Worm (Caenorhabditis elegans) whole organism, L1 larva: ENCODE results near the gene T04F3.5.

Experiments used
- C04F5.9 ChIP-seq: sonication (generic microtip); optimal IDR thresholded peaks from 2 replicates; lab custom pipeline; 2016; ENCODE audit warnings: missing genetic modification characterization, missing compliant biosample characterization
- C16A3.4 ChIP-seq: fragments of 150-350 bp; optimal IDR thresholded peaks from 2 replicates; lab custom pipeline; 2014; ENCODE audit warnings: missing biosample characterization, missing genetic modification characterization
- C34B4.2 ChIP-seq: sonication (generic microtip); optimal IDR thresholded peaks from 2 replicates; lab custom pipeline; 2017; ENCODE audit warnings: mild to moderate bottlenecking, missing genetic modification characterization, missing compliant biosample characterization
- Y116A8C.19 ChIP-seq: sonication (generic microtip); optimal IDR thresholded peaks from 2 replicates; lab custom pipeline; 2016; ENCODE audit warnings: missing compliant biosample characterization, missing genetic modification characterization, borderline replicate concordance
- aha-1 ChIP-seq: fragments of 150-350 bp; optimal IDR thresholded peaks from 2 replicates; lab custom pipeline; 2014; ENCODE audit warnings: missing biosample characterization, missing genetic modification characterization
- aly-2 ChIP-seq: fragments of 150-350 bp; optimal IDR thresholded peaks from 2 replicates; lab custom pipeline; 2014; ENCODE audit warnings: missing biosample characterization, missing genetic modification characterization
- ama-1 ChIP-seq: fragments of 150-350 bp; optimal IDR thresholded peaks from 2 replicates; lab custom pipeline; 2014
- blmp-1 ChIP-seq: fragments of 150-350 bp; optimal IDR thresholded peaks from 2 replicates; lab custom pipeline; 2014; ENCODE audit warnings: missing biosample characterization, missing genetic modification characterization
- ceh-63 ChIP-seq: fragments of 200-800 bp; sonication (Bioruptor generic); optimal IDR thresholded peaks from 2 replicates; lab custom pipeline; 2018; ENCODE audit warnings: mild to moderate bottlenecking, missing genetic modification characterization, missing compliant biosample characterization
- ceh-88 ChIP-seq: fragments of 200-800 bp; sonication (Bioruptor generic); IDR thresholded peaks from 2 replicates; pipeline ENCODE4 v1.3.6; 2022; ENCODE audit warnings: missing genetic modification characterization, missing compliant biosample characterization
- efl-1 ChIP-seq, 4 experiments: fragments of 150-350 bp; optimal IDR thresholded peaks in 3 of 4; peaks in 1 of 4; 1 replicate in 1 of 4; 2 replicates in 3 of 4; lab custom pipeline; 2014; ENCODE audit warnings: missing biosample characterization in 2 of 4, missing genetic modification characterization in 2 of 4, missing genetic modification reagents in 2 of 4
- egl-27 ChIP-seq, 2 experiments: fragments of 150-350 bp in 1 of 2; sonication (generic microtip); optimal IDR thresholded peaks; 3 replicates each; lab custom pipeline; 2017 to 2018; ENCODE audit warnings: missing biosample characterization in 2 of 2, missing genetic modification characterization in 2 of 2, missing genetic modification reagents in 2 of 2
- elt-3 ChIP-seq, 6 experiments: fragments of 150-350 bp in 1 of 6; sonication (generic microtip); optimal IDR thresholded peaks; 2 replicates each; lab custom pipeline; 2017 to 2018; ENCODE audit warnings: missing biosample characterization in 6 of 6, missing genetic modification characterization in 6 of 6, inconsistent platforms in 1 of 6
- ets-5 ChIP-seq: fragments of 200-800 bp; sonication (Bioruptor generic); IDR thresholded peaks from 2 replicates; pipeline ENCODE4 v1.3.6; 2022; ENCODE audit warnings: missing genetic modification characterization, missing compliant biosample characterization
- fkh-10 ChIP-seq: sonication (generic microtip); optimal IDR thresholded peaks from 2 replicates; lab custom pipeline; 2017; ENCODE audit warnings: missing biosample characterization, missing genetic modification reagents, missing genetic modification characterization
- fkh-8 ChIP-seq: sonication (generic microtip); optimal IDR thresholded peaks from 2 replicates; lab custom pipeline; 2016; ENCODE audit warnings: mild to moderate bottlenecking, missing genetic modification characterization, missing compliant biosample characterization
- fos-1 ChIP-seq: fragments of 150-350 bp; optimal IDR thresholded peaks from 2 replicates; lab custom pipeline; 2014; ENCODE audit warnings: missing biosample characterization, missing genetic modification characterization
- hlh-4 ChIP-seq: sonication (generic microtip); optimal IDR thresholded peaks from 2 replicates; lab custom pipeline; 2016; ENCODE audit warnings: mild to moderate bottlenecking, missing genetic modification characterization, missing compliant biosample characterization
- hpl-2 ChIP-seq: fragments of 150-350 bp; optimal IDR thresholded peaks from 2 replicates; lab custom pipeline; 2014; ENCODE audit warnings: missing biosample characterization, missing genetic modification reagents, missing genetic modification characterization
- isw-1 ChIP-seq: fragments of 200-800 bp; sonication (Bioruptor generic); IDR thresholded peaks from 2 replicates; pipeline ENCODE4 v1.3.6; 2022; ENCODE audit warnings: missing genetic modification characterization, missing compliant biosample characterization
- lin-13 ChIP-seq: fragments of 150-350 bp; optimal IDR thresholded peaks from 2 replicates; lab custom pipeline; 2014; ENCODE audit warnings: missing biosample characterization, missing genetic modification reagents, missing genetic modification characterization
- lin-14 ChIP-seq: fragments of 200-800 bp; sonication (Bioruptor generic); optimal IDR thresholded peaks from 2 replicates; lab custom pipeline; 2018; ENCODE audit warnings: mild to moderate bottlenecking, missing genetic modification characterization, moderate library complexity, missing compliant biosample characterization
- lin-15B ChIP-seq: fragments of 150-350 bp; sonication (generic microtip); optimal IDR thresholded peaks from 3 replicates; lab custom pipeline; 2014; ENCODE audit warnings: missing biosample characterization, missing genetic modification characterization
- lin-35 ChIP-seq, 2 experiments: fragments of 150-350 bp; optimal IDR thresholded peaks; 2 replicates each; lab custom pipeline; 2014; ENCODE audit warnings: missing biosample characterization in 2 of 2, missing genetic modification characterization in 2 of 2, missing genetic modification reagents in 2 of 2
- lin-39 ChIP-seq: fragments of 150-350 bp; optimal IDR thresholded peaks from 2 replicates; lab custom pipeline; 2014; ENCODE audit warnings: missing biosample characterization, missing genetic modification reagents, missing genetic modification characterization
- lir-3 ChIP-seq: sonication (generic microtip); optimal IDR thresholded peaks from 2 replicates; lab custom pipeline; 2016; ENCODE audit warnings: mild to moderate bottlenecking, missing genetic modification characterization, moderate library complexity, missing compliant biosample characterization; ENCODE audit not compliant: poor library complexity
- mab-9 ChIP-seq: fragments of 200-800 bp; sonication (Bioruptor generic); IDR thresholded peaks from 2 replicates; pipeline ENCODE4 v1.3.6; 2022; ENCODE audit warnings: missing genetic modification reagents, missing genetic modification characterization, missing compliant biosample characterization
- mdl-1 ChIP-seq, 2 experiments: fragments of 150-350 bp; optimal IDR thresholded peaks; 2 replicates each; lab custom pipeline; 2014 to 2017; ENCODE audit warnings: missing biosample characterization in 2 of 2, missing genetic modification characterization in 2 of 2, inconsistent platforms in 1 of 2
- mef-2 ChIP-seq: fragments of 150-350 bp; optimal IDR thresholded peaks from 2 replicates; lab custom pipeline; 2014; ENCODE audit warnings: missing biosample characterization, missing genetic modification characterization
- nhr-20 ChIP-seq: sonication (generic microtip); optimal IDR thresholded peaks from 2 replicates; lab custom pipeline; 2016; ENCODE audit warnings: mild to moderate bottlenecking, missing genetic modification characterization, missing compliant biosample characterization
- nhr-28 ChIP-seq: fragments of 150-350 bp; optimal IDR thresholded peaks from 2 replicates; lab custom pipeline; 2014; ENCODE audit warnings: missing biosample characterization, missing genetic modification characterization
- nhr-85 ChIP-seq: sonication (generic microtip); peaks from one replicate; lab custom pipeline; 2016; ENCODE audit warnings: missing genetic modification characterization, inconsistent platforms, missing compliant biosample characterization
- rnt-1 ChIP-seq: sonication (generic microtip); optimal IDR thresholded peaks from 2 replicates; lab custom pipeline; 2016; ENCODE audit warnings: mild to moderate bottlenecking, missing genetic modification characterization, moderate library complexity, missing compliant biosample characterization
- snpc-4 ChIP-seq: fragments of 150-350 bp; optimal IDR thresholded peaks from 2 replicates; lab custom pipeline; 2014; ENCODE audit warnings: missing biosample characterization, missing genetic modification characterization
- sox-4 ChIP-seq: sonication (generic microtip); optimal IDR thresholded peaks from 2 replicates; lab custom pipeline; 2016; ENCODE audit warnings: missing genetic modification characterization, missing compliant biosample characterization
- sptf-1 ChIP-seq: fragments of 150-350 bp; optimal IDR thresholded peaks from 2 replicates; lab custom pipeline; 2014; ENCODE audit warnings: missing biosample characterization, missing genetic modification characterization
- tbx-2 ChIP-seq: sonication (generic microtip); optimal IDR thresholded peaks from 2 replicates; lab custom pipeline; 2016; ENCODE audit warnings: missing genetic modification characterization, missing compliant biosample characterization
- tlp-1 ChIP-seq: fragments of 150-350 bp; optimal IDR thresholded peaks from 2 replicates; lab custom pipeline; 2014; ENCODE audit warnings: missing biosample characterization, missing genetic modification characterization
- unc-130 ChIP-seq: fragments of 150-350 bp; optimal IDR thresholded peaks from 2 replicates; lab custom pipeline; 2017; ENCODE audit warnings: missing biosample characterization, missing genetic modification characterization, inconsistent platforms
- unc-62 ChIP-seq: fragments of 150-350 bp; optimal IDR thresholded peaks from 2 replicates; lab custom pipeline; 2014; ENCODE audit warnings: missing biosample characterization, missing genetic modification reagents, missing genetic modification characterization
- unc-86 ChIP-seq: sonication (generic microtip); optimal IDR thresholded peaks from 2 replicates; lab custom pipeline; 2016; ENCODE audit warnings: missing genetic modification characterization, missing compliant biosample characterization
- vab-15 ChIP-seq: sonication (generic microtip); optimal IDR thresholded peaks from 2 replicates; lab custom pipeline; 2017; ENCODE audit warnings: missing genotype, mild to moderate bottlenecking, missing genetic modification characterization, missing compliant biosample characterization
- ztf-11 ChIP-seq, 2 experiments: sonication (generic microtip); optimal IDR thresholded peaks; 2 replicates each; lab custom pipeline; 2016 to 2017; ENCODE audit warnings: missing genetic modification characterization in 2 of 2, missing biosample characterization in 1 of 2, missing compliant biosample characterization in 1 of 2
- ztf-4 ChIP-seq: fragments of 150-350 bp; optimal IDR thresholded peaks from 2 replicates; lab custom pipeline; 2014; ENCODE audit warnings: missing biosample characterization, missing genetic modification characterization

The T04F3.5 gene

ce11 chrV:11722858-11723257 is 37.6 kb upstream of the T04F3.5 start:
- no peak for TF ChIP-seq fkh-8 (tag; lab: Kevin White, UChicago)
- no peak for TF ChIP-seq efl-1 (optimal IDR thresholded peaks at IDR 0.05; lab: Kevin White, UChicago)
- peak in 1 of 2 experiments; percentile 68 for TF ChIP-seq efl-1 (GFP tag; optimal IDR thresholded peaks at IDR 0.05 in 1 of 2; lab: Kevin White, UChicago)
- TF ChIP-seq blmp-1 (tag; lab: Kevin White, UChicago), result no peak

DNA sequence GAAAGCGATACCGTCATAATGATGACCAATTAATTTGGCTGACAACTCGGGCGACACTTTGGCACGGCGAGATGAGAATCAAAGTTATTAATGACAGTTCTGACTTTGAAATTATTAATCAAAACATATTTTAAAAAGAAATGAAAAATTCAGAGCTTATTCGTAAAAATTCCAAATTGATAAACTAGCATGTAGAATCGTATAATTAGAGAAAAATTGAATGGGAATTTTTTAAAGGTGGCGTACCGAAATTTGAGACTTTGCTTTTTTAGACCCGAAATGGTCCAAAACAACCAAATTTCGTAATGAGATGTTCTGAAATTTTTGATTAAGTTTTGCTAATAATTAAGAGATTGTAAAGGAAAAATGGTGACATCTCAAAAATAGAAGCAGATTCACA is 34.5 kb upstream of the T04F3.5 start, which contains the start of gene daf-11:
Gene daf-11 (minus strand): TSS at position 101 of the 400 bp plus-strand sequence.
- TF ChIP-seq hpl-2 (GFP tag; lab: Kevin White, UChicago) (no peak), fos-1 (tag; lab: Kevin White, UChicago) (no peak), snpc-4 (tag; lab: Kevin White, UChicago) (no peak), isw-1 (GFP tag; lab: Robert Waterston, UW) (no peak), nhr-85 (tag; lab: Kevin White, UChicago) (no peak), lin-15B (tag; lab: Kevin White, UChicago) (no peak), C16A3.4 (tag; lab: Kevin White, UChicago) (no peak), sox-4 (no peak)

DNA sequence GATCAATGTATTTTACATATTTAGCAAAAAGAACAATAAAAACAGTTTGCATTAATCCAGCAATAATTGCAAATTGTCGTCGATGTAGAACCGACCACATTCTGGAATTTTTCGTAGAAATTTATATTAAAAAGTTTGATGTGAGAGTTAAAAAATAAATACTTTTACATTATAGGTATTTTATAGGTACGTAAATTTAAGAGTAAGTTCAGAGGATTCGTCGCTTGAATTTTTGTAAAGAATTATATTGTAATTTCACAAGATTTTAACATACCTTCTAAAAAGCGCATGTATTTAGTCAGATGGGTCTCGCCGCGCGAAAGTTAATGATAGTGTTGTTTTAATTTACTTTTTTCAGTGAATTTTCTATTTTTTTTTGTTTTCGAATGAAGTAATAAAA is 30.4 kb upstream of the T04F3.5 start, which contains the start of gene rhr-2:
Gene rhr-2 (minus strand): TSS at position 101 of the 400 bp plus-strand sequence.
- TF ChIP-seq sptf-1, result no peak
- no peak for TF ChIP-seq elt-3 (tag; optimal IDR thresholded peaks at IDR 0.05; lab: Kevin White, UChicago)
- TF ChIP-seq vab-15 (tag; lab: Kevin White, UChicago), result no peak
- no peak for TF ChIP-seq lin-35 (GFP tag; optimal IDR thresholded peaks at IDR 0.05; lab: Kevin White, UChicago)
- TF ChIP-seq lin-39, result no peak
- TF ChIP-seq nhr-85 (tag; lab: Kevin White, UChicago), result no peak
- TF ChIP-seq lin-15B (tag; lab: Kevin White, UChicago), result no peak
- no peak for TF ChIP-seq isw-1 (GFP tag; lab: Robert Waterston, UW)
- TF ChIP-seq aly-2 (tag; lab: Kevin White, UChicago), result no peak
- TF ChIP-seq aha-1 (tag; lab: Kevin White, UChicago), result no peak
- TF ChIP-seq tbx-2 (tag; lab: Kevin White, UChicago), result no peak
- no peak for TF ChIP-seq ama-1
- TF ChIP-seq ets-5 (GFP tag; lab: Robert Waterston, UW), result no peak
- TF ChIP-seq mef-2 (tag; lab: Kevin White, UChicago), result no peak
- no peak for TF ChIP-seq C34B4.2 (tag; lab: Kevin White, UChicago)
- no peak for TF ChIP-seq mab-9 (GFP tag; lab: Robert Waterston, UW)
- TF ChIP-seq lin-13 (GFP tag; lab: Kevin White, UChicago), result no peak
- TF ChIP-seq C16A3.4 (tag; lab: Kevin White, UChicago), result no peak
- TF ChIP-seq mdl-1 (tag; optimal IDR thresholded peaks at IDR 0.05; lab: Kevin White, UChicago), result no peak
- TF ChIP-seq lir-3, result no peak

DNA sequence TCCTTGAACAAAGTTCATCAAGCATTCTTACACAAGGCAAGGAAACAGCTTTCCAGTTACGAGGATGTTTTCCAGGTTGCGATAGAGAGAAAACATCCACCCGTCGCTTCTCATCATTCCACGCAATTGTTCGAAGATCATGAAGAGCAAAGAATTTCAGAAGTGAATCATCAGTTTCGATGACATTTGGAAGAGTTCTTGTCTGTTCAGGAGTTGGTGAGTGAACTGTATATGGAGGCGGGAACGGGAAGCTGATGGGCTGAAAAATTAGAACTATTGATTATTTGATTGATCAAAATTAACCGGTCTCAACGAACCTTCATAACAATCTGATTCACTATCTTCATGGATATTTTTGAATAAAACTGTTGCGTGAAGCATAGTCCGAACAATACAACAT is 28.4 kb upstream of the T04F3.5 start:
- TF ChIP-seq unc-130 (tag; lab: Kevin White, UChicago), result no peak
- no peak for TF ChIP-seq efl-1 (optimal IDR thresholded peaks at IDR 0.05; lab: Kevin White, UChicago)
- TF ChIP-seq efl-1 (GFP tag; optimal IDR thresholded peaks at IDR 0.05 in 1 of 2; lab: Kevin White, UChicago), result peak in 1 of 2 experiments; percentile 22
- TF ChIP-seq, all 84 proteins: peak for 1

- TF ChIP-seq unc-130 (tag; lab: Kevin White, UChicago), result peak; percentile 80
- TF ChIP-seq lin-39, result no peak
- TF ChIP-seq egl-27 (tag; optimal IDR thresholded peaks at IDR 0.05; lab: Kevin White, UChicago), result no peak
- no peak for TF ChIP-seq ceh-88 (GFP tag; lab: Robert Waterston, UW)
- TF ChIP-seq C16A3.4 (tag; lab: Kevin White, UChicago), result peak; percentile 65
- no peak for TF ChIP-seq fos-1 (tag; lab: Kevin White, UChicago)
- peak; percentile 63 for TF ChIP-seq lin-14 (GFP tag; lab: Kevin White, UChicago)
- no peak for TF ChIP-seq unc-62 (GFP tag; lab: Kevin White, UChicago)
- peak; percentile 96 to 99 for TF ChIP-seq efl-1 (optimal IDR thresholded peaks at IDR 0.05; lab: Kevin White, UChicago)
- TF ChIP-seq efl-1 (GFP tag; optimal IDR thresholded peaks at IDR 0.05 in 1 of 2; lab: Kevin White, UChicago), result peak; percentile 96 to 100
- no peak for TF ChIP-seq ceh-63 (GFP tag; lab: Kevin White, UChicago)
- no peak for TF ChIP-seq C04F5.9 (tag; lab: Kevin White, UChicago)
- no peak for TF ChIP-seq ztf-4
- TF ChIP-seq unc-86 (tag; lab: Kevin White, UChicago), result peak; percentile 33
- TF ChIP-seq tlp-1 (tag; lab: Kevin White, UChicago), result no peak
- TF ChIP-seq lin-35 (GFP tag; optimal IDR thresholded peaks at IDR 0.05; lab: Kevin White, UChicago), result peak; percentile 94 to 97
- peak; percentile 75 for TF ChIP-seq nhr-20
- TF ChIP-seq Y116A8C.19, result no peak
- TF ChIP-seq sptf-1, result no peak
- TF ChIP-seq hlh-4 (tag; lab: Kevin White, UChicago), result no peak
- no peak for TF ChIP-seq mab-9 (GFP tag; lab: Robert Waterston, UW)
- TF ChIP-seq nhr-28 (tag; lab: Kevin White, UChicago), result no peak
- TF ChIP-seq fkh-10 (GFP tag; lab: Kevin White, UChicago), result no peak
- TF ChIP-seq rnt-1 (tag; lab: Kevin White, UChicago), result peak; percentile 65
- no peak for TF ChIP-seq ztf-11 (tag; optimal IDR thresholded peaks at IDR 0.05; lab: Kevin White, UChicago)
Measured at ce11 chrV:11733460-11733859, 27.0 kb upstream of the T04F3.5 start, which contains the start of gene npp-22. TSS of gene npp-22 (minus strand) at chrV:11733472.
